Fruit fly (Drosophila melanogaster): ENCODE results near the gene RabGGTb.

RabGGTb gene

DNA sequence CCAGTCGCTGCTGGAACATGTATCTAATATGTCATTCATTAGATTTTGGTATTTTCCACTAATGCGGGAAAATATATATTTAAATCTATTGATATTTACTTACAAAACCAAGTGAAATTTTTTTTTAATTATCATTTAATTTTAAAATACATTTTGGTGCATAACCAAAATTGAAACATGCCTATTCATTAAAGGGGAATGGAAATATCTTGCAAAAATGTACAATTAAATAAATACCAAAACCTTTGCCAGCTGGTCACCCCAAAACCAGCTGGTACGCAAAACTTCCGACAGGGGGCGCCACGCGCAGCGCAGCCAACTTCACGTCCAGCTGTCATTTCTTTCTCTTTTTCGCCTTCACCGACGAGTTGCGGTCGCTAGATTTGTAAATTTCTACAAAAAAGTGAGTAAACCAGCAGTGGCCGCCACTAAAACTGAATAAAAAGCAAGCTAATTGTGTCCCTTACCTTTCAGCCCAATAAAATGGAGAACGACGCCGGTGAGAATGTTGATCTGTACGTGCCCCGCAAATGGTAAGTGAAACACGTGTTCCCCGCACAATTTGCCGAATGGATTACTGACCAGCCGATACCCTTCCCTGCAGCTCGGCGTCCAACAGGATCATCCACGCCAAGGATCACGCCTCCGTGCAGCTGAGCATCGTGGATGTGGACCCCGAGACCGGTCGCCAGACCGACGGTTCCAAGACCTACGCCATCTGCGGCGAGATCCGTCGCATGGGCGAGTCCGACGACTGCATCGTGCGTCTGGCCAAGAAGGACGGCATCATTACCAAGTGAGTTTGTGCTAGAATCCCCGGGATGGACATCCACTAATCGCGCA lies 22.9 kb upstream of the RabGGTb start, which contains the start of the genes CG3104 and RpS21 (continued):
- TF ChIP-seq kni (GFP tag; optimal IDR thresholded peaks at IDR 0.05) (peak; percentile 87), grau (tag; optimal IDR thresholded peaks at IDR 0.05) (peak; percentile 78), Sox100B (GFP tag; optimal IDR thresholded peaks at IDR 0.05) (peak; percentile 81), CG11560 (tag; IDR thresholded peaks at IDR 0.05) (peak; percentile 51; the same call in 2 of the 3 replicates), pfk (GFP tag; optimal IDR thresholded peaks at IDR 0.05) (peak; percentile 80), CG9437 (GFP tag; optimal IDR thresholded peaks at IDR 0.05) (peak; percentile 58), Abd-B (GFP tag; optimal IDR thresholded peaks at IDR 0.05) (peak; percentile 26), wek (GFP tag; optimal IDR thresholded peaks at IDR 0.05) (peak; percentile 80), NFAT (GFP tag; IDR thresholded peaks at IDR 0.05) (peak; percentile 98), onecut (GFP tag; IDR thresholded peaks at IDR 0.05) (peak; percentile 91), Lpt (GFP tag; optimal IDR thresholded peaks at IDR 0.05) (no peak), CG7372 (GFP tag; IDR thresholded peaks at IDR 0.05) (peak; percentile 88), nom (GFP tag; optimal IDR thresholded peaks at IDR 0.05) (peak; percentile 83), CG6254 (GFP tag; optimal IDR thresholded peaks at IDR 0.05) (peak; percentile 46), sens (GFP tag) (peak; percentile 96), Hand (GFP tag; optimal IDR thresholded peaks at IDR 0.05) (peak; percentile 15), CG17186 (GFP tag; optimal IDR thresholded peaks at IDR 0.05) (peak; percentile 81), eyg (GFP tag; optimal IDR thresholded peaks at IDR 0.05) (peak; percentile 84), bowl (GFP tag; IDR thresholded peaks at IDR 0.05) (peak; percentile 72; the same call in 1 of the 2 replicates), CG12769 (tag; optimal IDR thresholded peaks at IDR 0.05) (peak; percentile 38), Bteb2 (GFP tag; optimal IDR thresholded peaks at IDR 0.05) (peak; percentile 75), CG16813 (GFP tag; IDR thresholded peaks at IDR 0.05; ENCODE audit: partially characterized antibody) (no peak), ewg (GFP tag; optimal IDR thresholded peaks at IDR 0.05) (peak; percentile 83), CG15696 (tag; optimal IDR thresholded peaks at IDR 0.05) (peak; percentile 69), run (tag; optimal IDR thresholded peaks at IDR 0.05) (peak; percentile 65), Xbp1 (GFP tag; optimal IDR thresholded peaks at IDR 0.05) (peak; percentile 92), CG12299 (tag; optimal IDR thresholded peaks at IDR 0.05) (peak; percentile 44), Camta (GFP tag; optimal IDR thresholded peaks at IDR 0.05) (peak; percentile 88), CG8359 (GFP tag; optimal IDR thresholded peaks at IDR 0.05; ENCODE audit: borderline replicate concordance) (peak; percentile 43), Atf3 (GFP tag; optimal IDR thresholded peaks at IDR 0.05) (peak; percentile 76), Spps (tag; optimal IDR thresholded peaks at IDR 0.05) (peak; percentile 48), Aef1 (GFP tag; IDR thresholded peaks at IDR 0.05) (peak; percentile 88), Fer1 (GFP tag; optimal IDR thresholded peaks at IDR 0.05) (peak; percentile 85), nerfin-1 (tag; optimal IDR thresholded peaks at IDR 0.05) (peak; percentile 76), CG4360 (GFP tag; IDR thresholded peaks at IDR 0.05) (peak; percentile 62), CG11398 (GFP tag; optimal IDR thresholded peaks at IDR 0.05) (peak; percentile 73), Gsc (GFP tag; IDR thresholded peaks at IDR 0.05) (no peak), unc-4 (GFP tag; IDR thresholded peaks at IDR 0.05; ENCODE audit: partially characterized antibody) (no peak), phol (tag; optimal IDR thresholded peaks at IDR 0.05) (peak; percentile 86), HLH3B (GFP tag; IDR thresholded peaks at IDR 0.05) (peak; percentile 80), danr (GFP tag; IDR thresholded peaks at IDR 0.05) (peak; percentile 61), Lhr (GFP tag; optimal IDR thresholded peaks at IDR 0.05) (peak; percentile 96), az2 (GFP tag; optimal IDR thresholded peaks at IDR 0.05) (peak; percentile 75), dysf (GFP tag; IDR thresholded peaks at IDR 0.05) (peak; percentile 84), Meics (GFP tag; optimal IDR thresholded peaks at IDR 0.05) (peak; percentile 92), Vsx1 (GFP tag; optimal IDR thresholded peaks at IDR 0.05) (peak; percentile 74), en (GFP tag; optimal IDR thresholded peaks at IDR 0.05) (peak; percentile 29), ken (GFP tag; IDR thresholded peaks at IDR 0.05) (peak; percentile 95)

All from whole organism, embryonic.